Fruit fly (Drosophila melanogaster) whole organism, pupa: ENCODE results near the gene Dis3.

Experiments used
- CG10348 ChIP-seq: fragments of 200-800 bp; sonication (Bioruptor generic); IDR thresholded peaks from 2 replicates; pipeline ENCODE4 v1.3.6; 2022; ENCODE audit warnings: missing biosample characterization, missing genetic modification characterization
- CG12605 ChIP-seq: fragments of 200-800 bp; sonication (Bioruptor generic); IDR thresholded peaks from 2 replicates; pipeline ENCODE4 v1.3.6; 2022; ENCODE audit warnings: missing biosample characterization, missing genetic modification characterization
- CG13204 ChIP-seq: fragments of 200-800 bp; sonication (Bioruptor generic); optimal IDR thresholded peaks from 2 replicates; lab custom pipeline; 2018; ENCODE audit warnings: missing biosample characterization, mild to moderate bottlenecking, missing genetic modification characterization, moderate library complexity
- CG14655 ChIP-seq: fragments of 200-800 bp; sonication (Bioruptor generic); optimal IDR thresholded peaks from 3 replicates; lab custom pipeline; 2017; ENCODE audit warnings: mild to moderate bottlenecking, missing biosample characterization, missing genetic modification reagents, missing genetic modification characterization
- CG15710 ChIP-seq: fragments of 200-800 bp; sonication (Bioruptor generic); optimal IDR thresholded peaks from 2 replicates; lab custom pipeline; 2018; ENCODE audit warnings: missing biosample characterization, mild to moderate bottlenecking, missing genetic modification characterization, moderate library complexity
- CG17806 ChIP-seq: fragments of 200-800 bp; sonication (Bioruptor generic); optimal IDR thresholded peaks from 2 replicates; lab custom pipeline; 2018; ENCODE audit warnings: missing biosample characterization, mild to moderate bottlenecking, missing genetic modification characterization, moderate library complexity
- CG32121 ChIP-seq: fragments of 200-800 bp; sonication (Bioruptor generic); IDR thresholded peaks from 2 replicates; pipeline ENCODE4 v1.3.6; 2022; ENCODE audit warnings: missing biosample characterization, missing genetic modification characterization
- CG34367 ChIP-seq: fragments of 200-800 bp; sonication (Bioruptor generic); optimal IDR thresholded peaks from 2 replicates; lab custom pipeline; 2018; ENCODE audit warnings: missing biosample characterization, mild to moderate bottlenecking, missing genetic modification characterization
- CG4496 ChIP-seq: fragments of 200-800 bp; sonication (Bioruptor generic); IDR thresholded peaks from 3 replicates; pipeline ENCODE4 v1.3.6; 2022; ENCODE audit warnings: missing biosample characterization, missing genetic modification characterization
- CG8159 ChIP-seq: fragments of 200-800 bp; sonication (Bioruptor generic); optimal IDR thresholded peaks from 3 replicates; lab custom pipeline; 2018; ENCODE audit warnings: missing biosample characterization, mild to moderate bottlenecking, missing genetic modification characterization, moderate library complexity
- CG8301 ChIP-seq: fragments of 200-800 bp; sonication (Bioruptor generic); optimal IDR thresholded peaks from 2 replicates; lab custom pipeline; 2018; ENCODE audit warnings: missing biosample characterization, mild to moderate bottlenecking, missing genetic modification characterization
- CG9948 ChIP-seq: fragments of 200-800 bp; sonication (Bioruptor generic); optimal IDR thresholded peaks from 2 replicates; lab custom pipeline; 2018; ENCODE audit warnings: missing biosample characterization, mild to moderate bottlenecking, missing genetic modification characterization, moderate library complexity
- D1 ChIP-seq: fragments of 200-800 bp; sonication (Bioruptor generic); optimal IDR thresholded peaks from 2 replicates; lab custom pipeline; 2018; ENCODE audit warnings: missing biosample characterization, mild to moderate bottlenecking, missing genetic modification characterization, moderate library complexity
- EcR ChIP-seq: fragments of 200-800 bp; sonication (Bioruptor generic); optimal IDR thresholded peaks from 3 replicates; lab custom pipeline; 2019; ENCODE audit warnings: missing biosample characterization, missing genetic modification characterization, mild to moderate bottlenecking, moderate library complexity, missing genetic modification reagents
- Ets98B ChIP-seq: fragments of 200-800 bp; sonication (Bioruptor generic); IDR thresholded peaks from 2 replicates; pipeline ENCODE4 v1.3.6; 2022; ENCODE audit warnings: missing biosample characterization, missing genetic modification characterization
- Pif1A ChIP-seq: fragments of 200-800 bp; sonication (Bioruptor generic); optimal IDR thresholded peaks from 3 replicates; lab custom pipeline; 2016; ENCODE audit warnings: missing biosample characterization, missing genetic modification characterization
- Pif1B ChIP-seq: fragments of 200-800 bp; sonication (Bioruptor generic); optimal IDR thresholded peaks from 3 replicates; lab custom pipeline; 2016; ENCODE audit warnings: missing biosample characterization, missing genetic modification characterization
- Snoo ChIP-seq: fragments of 200-800 bp; sonication (Bioruptor generic); optimal IDR thresholded peaks from 3 replicates; lab custom pipeline; 2017; ENCODE audit warnings: missing biosample characterization, mild to moderate bottlenecking, missing genetic modification characterization, inconsistent platforms
- fd96Ca ChIP-seq: fragments of 200-800 bp; sonication (Bioruptor generic); IDR thresholded peaks from 3 replicates; pipeline ENCODE4 v1.3.6; 2022; ENCODE audit warnings: missing biosample characterization, missing genetic modification characterization
- gl ChIP-seq: fragments of 200-800 bp; sonication (Bioruptor generic); optimal IDR thresholded peaks from 2 replicates; lab custom pipeline; 2018; ENCODE audit warnings: missing biosample characterization, mild to moderate bottlenecking, missing genetic modification characterization
- rn ChIP-seq: fragments of 200-800 bp; sonication (Bioruptor generic); IDR thresholded peaks from 2 replicates; pipeline ENCODE4 v1.3.6; 2022; ENCODE audit warnings: missing biosample characterization, missing genetic modification characterization

The Dis3 gene

DNA sequence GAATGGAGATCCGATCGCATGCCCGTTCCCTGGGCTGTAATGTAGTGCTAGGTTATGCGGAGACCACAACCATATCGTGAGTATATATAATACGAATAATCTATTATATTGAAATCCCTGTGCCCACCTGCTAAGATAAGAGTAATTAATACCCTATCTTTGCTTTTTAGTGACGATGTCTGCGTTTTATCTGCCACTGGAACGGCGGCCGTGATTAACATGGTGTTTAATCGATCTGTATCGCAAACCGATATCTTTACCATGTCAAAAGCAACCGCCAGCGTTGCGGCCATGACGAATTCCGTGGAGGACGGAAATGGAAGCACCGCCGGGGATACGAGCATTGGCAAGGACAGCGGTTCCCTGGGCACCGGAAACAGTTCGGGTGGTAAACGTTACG, 20.2 kb downstream of the Dis3 start:
- TF ChIP-seq Ets98B (GFP tag; lab: Robert Waterston, UW) (no peak), CG32121 (GFP tag; lab: Robert Waterston, UW) (no peak), CG34367 (tag; lab: Kevin White, UChicago) (no peak), CG17806 (no peak), CG10348 (GFP tag; lab: Robert Waterston, UW) (no peak)

DNA sequence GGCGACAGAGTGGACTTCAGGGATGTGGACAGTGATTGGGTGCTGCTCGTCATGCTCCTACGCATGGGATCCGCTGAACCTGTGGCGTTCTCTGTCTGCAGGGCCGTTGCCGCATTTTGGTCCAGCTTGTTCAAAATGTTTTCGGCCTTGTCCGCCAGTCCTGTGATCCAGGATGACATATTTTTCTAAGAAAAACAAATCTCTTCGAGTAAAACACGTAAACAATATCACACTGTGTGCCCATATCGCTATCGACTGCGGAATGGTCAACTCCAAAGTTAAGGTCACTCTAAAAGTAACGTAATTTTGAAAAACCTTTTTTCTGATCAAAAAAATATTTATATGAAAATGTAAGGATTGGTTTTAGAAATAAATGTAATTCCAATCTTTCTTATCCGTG, 24.5 kb downstream of the Dis3 start, which contains the start of gene Golgin84:
TSS of gene Golgin84 (minus strand) at position 241 of the 400 bp plus-strand sequence.
- TF ChIP-seq CG4496 (GFP tag; lab: Robert Waterston, UW), result no peak
- TF ChIP-seq fd96Ca (GFP tag; lab: Robert Waterston, UW), result no peak
- no peak for TF ChIP-seq CG34367 (tag; lab: Kevin White, UChicago)
- TF ChIP-seq CG8301 (tag; lab: Kevin White, UChicago), result no peak
- no peak for TF ChIP-seq EcR (GFP tag; lab: Kevin White, UChicago)
- no peak for TF ChIP-seq CG12605
- TF ChIP-seq Pif1A (GFP tag; lab: Kevin White, UChicago), result no peak
- TF ChIP-seq D1 (tag; lab: Kevin White, UChicago), result no peak
- TF ChIP-seq CG9948 (tag; lab: Kevin White, UChicago), result no peak
- no peak for TF ChIP-seq CG15710
- no peak for TF ChIP-seq CG14655 (GFP tag; lab: Kevin White, UChicago)

DNA sequence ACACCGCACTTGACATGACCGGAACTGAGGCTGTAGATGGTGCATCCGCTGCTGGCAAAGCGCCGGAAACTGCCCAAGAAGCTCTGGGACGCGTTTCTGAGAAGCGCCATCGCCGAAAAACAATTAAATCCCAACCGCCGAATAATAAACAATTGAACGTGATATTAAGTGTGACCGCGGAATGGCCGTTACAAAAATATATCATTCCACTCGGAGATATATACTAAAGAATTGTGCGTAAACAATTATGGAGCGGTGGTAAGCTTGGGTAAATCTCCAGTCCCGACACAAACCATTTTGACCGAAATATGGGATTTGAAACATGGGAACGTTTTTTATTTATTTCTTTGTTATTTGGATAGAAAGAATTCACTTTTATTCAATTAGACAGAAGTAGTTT, 26.7 kb downstream of the Dis3 start, which contains the start of gene CG18528:
TSS of gene CG18528 (minus strand) at position 188 of the 400 bp plus-strand sequence.
- no peak for TF ChIP-seq fd96Ca (GFP tag; lab: Robert Waterston, UW)
- no peak for TF ChIP-seq CG8159
- TF ChIP-seq gl, result no peak
- TF ChIP-seq CG10348 (GFP tag; lab: Robert Waterston, UW), result no peak
- TF ChIP-seq CG4496 (GFP tag; lab: Robert Waterston, UW), result no peak
- no peak for TF ChIP-seq CG12605
- no peak for TF ChIP-seq CG32121 (GFP tag; lab: Robert Waterston, UW)
- TF ChIP-seq Snoo (tag; lab: Kevin White, UChicago), result no peak
- no peak for TF ChIP-seq CG9948 (tag; lab: Kevin White, UChicago)
- no peak for TF ChIP-seq CG34367 (tag; lab: Kevin White, UChicago)
- no peak for TF ChIP-seq Pif1A (GFP tag; lab: Kevin White, UChicago)
- TF ChIP-seq Ets98B (GFP tag; lab: Robert Waterston, UW), result no peak
- no peak for TF ChIP-seq CG14655 (GFP tag; lab: Kevin White, UChicago)
- no peak for TF ChIP-seq CG15710
- TF ChIP-seq EcR (GFP tag; lab: Kevin White, UChicago), result no peak
- TF ChIP-seq CG13204 (GFP tag; lab: Kevin White, UChicago), result no peak

DNA sequence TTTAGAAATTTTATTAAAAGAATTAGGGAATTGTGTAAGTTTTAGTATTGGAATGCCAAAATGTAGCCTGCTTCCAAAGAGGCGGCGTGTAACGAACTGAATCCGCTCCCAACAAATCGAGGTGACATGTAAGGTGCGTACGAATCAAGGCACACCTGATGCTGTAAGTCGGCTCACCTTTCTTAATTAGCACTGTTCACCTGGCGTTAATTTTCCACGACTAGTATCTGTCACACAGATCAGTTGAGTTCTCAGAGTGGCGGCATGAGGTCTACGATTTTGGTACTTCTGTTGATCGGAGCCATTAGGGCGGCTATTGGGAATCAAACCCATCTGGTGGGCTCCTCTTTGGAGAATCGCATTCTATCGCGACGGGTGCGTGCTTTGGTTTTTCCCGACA, 28.4 kb downstream of the Dis3 start, which contains the start of the genes CG5762 and CG33339:
TSS of gene CG5762 (minus strand) at position 101 of the 400 bp plus-strand sequence.
TSS of gene CG33339 (plus strand) at position 265 of the 400 bp plus-strand sequence.
- TF ChIP-seq EcR (GFP tag; lab: Kevin White, UChicago) (no peak), CG12605 (no peak), Snoo (tag; lab: Kevin White, UChicago) (no peak), CG10348 (GFP tag; lab: Robert Waterston, UW) (no peak), CG15710 (no peak), CG8159 (no peak), CG8301 (tag; lab: Kevin White, UChicago) (no peak), CG32121 (GFP tag; lab: Robert Waterston, UW) (no peak), Ets98B (GFP tag; lab: Robert Waterston, UW) (no peak), gl (no peak), rn (GFP tag; lab: Robert Waterston, UW) (no peak), CG17806 (no peak), Pif1A (GFP tag; lab: Kevin White, UChicago) (no peak)

DNA sequence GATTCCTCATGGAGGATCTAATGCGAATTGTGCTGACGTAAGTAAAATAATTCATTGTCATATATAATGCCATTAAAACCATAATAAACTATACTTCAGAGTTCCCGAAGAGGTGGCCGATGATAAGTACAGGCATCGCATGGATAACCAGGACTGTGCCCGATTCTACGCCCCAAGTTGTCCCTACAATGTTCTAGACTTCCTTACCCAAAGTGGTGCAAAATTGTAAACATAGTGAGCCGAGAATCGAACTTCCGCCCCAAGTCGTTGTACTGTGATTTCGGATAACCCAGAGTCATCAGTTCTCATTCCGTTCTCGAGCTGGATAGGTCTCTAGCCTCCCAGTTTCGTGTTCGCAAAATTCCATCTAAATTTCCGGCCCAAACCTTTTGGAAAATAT, 29.6 kb downstream of the Dis3 start, which contains the start of gene CG33340:
TSS of gene CG33340 (plus strand) at position 301 of the 400 bp plus-strand sequence.
- no peak for TF ChIP-seq CG4496 (GFP tag; lab: Robert Waterston, UW)
- TF ChIP-seq CG8301 (tag; lab: Kevin White, UChicago), result no peak
- TF ChIP-seq gl, result no peak
- no peak for TF ChIP-seq CG17806
- no peak for TF ChIP-seq D1 (tag; lab: Kevin White, UChicago)
- no peak for TF ChIP-seq CG8159
- no peak for TF ChIP-seq Pif1B (GFP tag; lab: Kevin White, UChicago)
- TF ChIP-seq fd96Ca (GFP tag; lab: Robert Waterston, UW), result no peak

DNA sequence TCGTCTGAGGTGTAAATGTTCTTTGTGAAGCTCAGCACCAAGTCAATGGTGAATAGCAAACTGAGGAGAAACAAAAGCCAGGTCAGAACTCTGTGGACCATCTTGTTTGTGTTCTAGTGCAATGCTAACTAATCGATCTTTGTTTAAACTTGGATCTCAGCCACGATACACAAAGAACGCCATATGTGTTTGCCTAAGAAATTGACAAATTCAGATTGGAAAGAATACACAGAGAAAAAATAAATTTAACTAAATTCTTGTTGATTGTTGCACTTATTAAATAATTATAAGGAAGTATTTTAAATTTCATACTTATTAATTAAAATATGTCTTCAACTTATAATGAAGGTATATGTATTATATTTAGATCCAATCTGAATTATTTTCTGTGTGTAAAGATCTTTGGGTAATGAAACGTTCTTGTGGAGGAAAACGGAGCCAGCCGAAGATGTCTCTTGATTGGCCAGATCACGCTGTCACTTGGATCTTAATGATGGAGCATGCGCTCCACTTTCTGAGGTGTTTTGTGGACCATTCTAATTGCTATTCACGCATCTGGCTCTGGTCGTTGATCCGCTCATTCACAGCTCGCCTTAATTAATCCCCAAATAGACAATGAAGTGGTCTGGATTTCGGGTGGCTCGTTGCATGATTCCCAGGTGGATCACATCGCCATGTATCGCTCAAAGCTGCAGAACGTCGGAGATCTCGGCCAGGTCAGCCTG, 31.8 kb downstream of the Dis3 start, which contains the start of the genes CG17784 and CG13613:
TSS of gene CG17784 (minus strand) at position 101 of the 725 bp plus-strand sequence.
TSS of gene CG13613 (plus strand) at position 675 of the 725 bp plus-strand sequence.
- TF ChIP-seq CG12605 (no peak), CG10348 (GFP tag; lab: Robert Waterston, UW) (no peak), EcR (GFP tag; lab: Kevin White, UChicago) (no peak), rn (GFP tag; lab: Robert Waterston, UW) (no peak)
